5 worm cellular contexts compared by ENCODE assay signal in genomic region chrX:16614094-16614493, ce11.
TF ChIP-seq lines count a peak whose summit lies in the region.

No protein-coding gene starts in this region.

TF ChIP-seq in whole organism, L3 larva, 47 proteins besides CTCF, POLR2A, EP300 and RAD21:
- TF ChIP-seq ama-1 (optimal IDR thresholded peaks at IDR 0.05; lab: Kevin White, UChicago) (peak; percentile 55), fkh-2 (tag; optimal IDR thresholded peaks at IDR 0.05; lab: Kevin White, UChicago) (no peak)

TF ChIP-seq in whole organism, L4 larva, 104 proteins besides CTCF, POLR2A, EP300 and RAD21:
- no peak for TF ChIP-seq fkh-10 (GFP tag; optimal IDR thresholded peaks at IDR 0.05; lab: Kevin White, UChicago)
- peak; percentile 29 for TF ChIP-seq set-16 (GFP tag; IDR thresholded peaks at IDR 0.05; lab: Robert Waterston, UW)
- peak; percentile 6; the same call in 1 of the 2 replicates for TF ChIP-seq tra-1 (GFP tag; IDR thresholded peaks at IDR 0.05; lab: Robert Waterston, UW)
- no peak for TF ChIP-seq nhr-28 (tag; optimal IDR thresholded peaks at IDR 0.05; lab: Kevin White, UChicago)
- no peak for TF ChIP-seq aha-1 (tag; lab: Kevin White, UChicago)
- TF ChIP-seq skn-1 (tag; optimal IDR thresholded peaks at IDR 0.05; lab: Kevin White, UChicago), result no peak
- TF ChIP-seq snpc-4 (tag; optimal IDR thresholded peaks at IDR 0.05; lab: Kevin White, UChicago), result no peak
- TF ChIP-seq Y48G9A.11 (GFP tag; IDR thresholded peaks at IDR 0.05; lab: Robert Waterston, UW), result no peak

TF ChIP-seq in whole organism, early embryonic, 17 proteins besides CTCF, POLR2A, EP300 and RAD21:
- TF ChIP-seq aly-1 (tag; optimal IDR thresholded peaks at IDR 0.05; lab: Kevin White, UChicago) (peak; percentile 39), tra-4 (tag; optimal IDR thresholded peaks at IDR 0.05; lab: Kevin White, UChicago) (no peak)

TF ChIP-seq in whole organism, midembryonic, 9 proteins besides CTCF, POLR2A, EP300 and RAD21:
- TF ChIP-seq ztf-23 (GFP tag; IDR thresholded peaks at IDR 0.05; lab: Robert Waterston, UW), result no peak
- TF ChIP-seq flt-1 (GFP tag; IDR thresholded peaks at IDR 0.05; lab: Robert Waterston, UW), result no peak
- 0 out of 2 replicates have a peak, but pooled peaks have one; percentile 11 for TF ChIP-seq ref-1 (GFP tag; conservative IDR thresholded peaks at IDR 0.05; lab: Robert Waterston, UW)

TF ChIP-seq in whole organism, young adult, 124 proteins besides CTCF, POLR2A, EP300 and RAD21:
- TF ChIP-seq C17E4.6 (GFP tag; IDR thresholded peaks at IDR 0.05; lab: Robert Waterston, UW) (0 out of 2 replicates have a peak, but pooled peaks have one; percentile 7), Y95B8A.8 (GFP tag; IDR thresholded peaks at IDR 0.05; lab: Robert Waterston, UW) (no peak), ets-4 (GFP tag; optimal IDR thresholded peaks at IDR 0.05; lab: Kevin White, UChicago) (peak; percentile 62), him-1 (tag; optimal IDR thresholded peaks at IDR 0.05; lab: Kevin White, UChicago) (no peak), zfh-2 (GFP tag; conservative IDR thresholded peaks at IDR 0.05; lab: Robert Waterston, UW) (0 out of 2 replicates have a peak, but pooled peaks have one; percentile 49), egrh-3 (GFP tag; IDR thresholded peaks at IDR 0.05; lab: Robert Waterston, UW) (no peak), nhr-90 (tag; optimal IDR thresholded peaks at IDR 0.05; lab: Kevin White, UChicago) (no peak), dox-1 (GFP tag; IDR thresholded peaks at IDR 0.05; lab: Robert Waterston, UW) (peak; percentile 6; the same call in 1 of the 2 replicates)
